Worm (Caenorhabditis elegans) whole organism, late embryonic: ENCODE measurements around the gene C26B2.2.

Experiments
- C08G9.2 ChIP-seq: sonication (generic microtip); optimal IDR thresholded peaks from 2 replicates; lab custom pipeline; 2016; ENCODE audit warnings: mild to moderate bottlenecking, missing genetic modification characterization, moderate library complexity, missing compliant biosample characterization
- F13H6.1 ChIP-seq: sonication (generic microtip); optimal IDR thresholded peaks from 2 replicates; lab custom pipeline; 2016; ENCODE audit warnings: missing genetic modification characterization, missing compliant biosample characterization
- T23F11.4 ChIP-seq: fragments of 200-800 bp; sonication (Bioruptor generic); optimal IDR thresholded peaks from 2 replicates; lab custom pipeline; 2018; ENCODE audit warnings: mild to moderate bottlenecking, missing genetic modification characterization, missing compliant biosample characterization
- ama-1 ChIP-seq: fragments of 150-350 bp; optimal IDR thresholded peaks from 2 replicates; lab custom pipeline; 2014
- ceh-18 ChIP-seq: sonication (generic microtip); optimal IDR thresholded peaks from 2 replicates; lab custom pipeline; 2016; ENCODE audit warnings: missing genetic modification characterization, missing compliant biosample characterization
- ceh-19 ChIP-seq: fragments of 200-800 bp; sonication (Bioruptor generic); optimal IDR thresholded peaks from 2 replicates; lab custom pipeline; 2018; ENCODE audit warnings: mild to moderate bottlenecking, missing genetic modification characterization, missing compliant biosample characterization
- ceh-2 ChIP-seq: sonication (generic microtip); optimal IDR thresholded peaks from 2 replicates; lab custom pipeline; 2016; ENCODE audit warnings: missing genotype, missing genetic modification characterization, missing compliant biosample characterization
- ceh-22 ChIP-seq: sonication (generic microtip); optimal IDR thresholded peaks from 2 replicates; lab custom pipeline; 2017; ENCODE audit warnings: missing biosample characterization, missing genetic modification characterization
- ceh-31 ChIP-seq: sonication (generic microtip); optimal IDR thresholded peaks from 2 replicates; lab custom pipeline; 2016; ENCODE audit warnings: missing genetic modification characterization, missing compliant biosample characterization
- ceh-34 ChIP-seq: sonication (generic microtip); optimal IDR thresholded peaks from 2 replicates; lab custom pipeline; 2016; ENCODE audit warnings: mild to moderate bottlenecking, missing genetic modification characterization, missing compliant biosample characterization
- ceh-9 ChIP-seq: sonication (generic microtip); optimal IDR thresholded peaks from 2 replicates; lab custom pipeline; 2016; ENCODE audit warnings: mild to moderate bottlenecking, missing genetic modification characterization, inconsistent platforms, missing compliant biosample characterization
- dmd-4 ChIP-seq: sonication (generic microtip); optimal IDR thresholded peaks from 2 replicates; lab custom pipeline; 2016; ENCODE audit warnings: borderline replicate concordance, missing genetic modification characterization, missing compliant biosample characterization
- dve-1 ChIP-seq: sonication (generic microtip); optimal IDR thresholded peaks from 2 replicates; lab custom pipeline; 2017; ENCODE audit warnings: antibody characterized with exemption, mild to moderate bottlenecking, missing genetic modification characterization, missing compliant biosample characterization
- ets-4 ChIP-seq: sonication (generic microtip); optimal IDR thresholded peaks from 2 replicates; lab custom pipeline; 2016; ENCODE audit warnings: missing genetic modification characterization, missing compliant biosample characterization
- hlh-13 ChIP-seq: fragments of 200-800 bp; sonication (Bioruptor generic); optimal IDR thresholded peaks from 2 replicates; lab custom pipeline; 2018; ENCODE audit warnings: mild to moderate bottlenecking, missing genetic modification characterization, missing compliant biosample characterization
- hlh-6 ChIP-seq: sonication (generic microtip); optimal IDR thresholded peaks from 2 replicates; lab custom pipeline; 2016; ENCODE audit warnings: missing genotype, missing genetic modification characterization, missing compliant biosample characterization
- hlh-8 ChIP-seq: sonication (generic microtip); optimal IDR thresholded peaks from 2 replicates; lab custom pipeline; 2016; ENCODE audit warnings: missing genotype, missing genetic modification characterization, missing compliant biosample characterization
- lim-6 ChIP-seq: sonication (generic microtip); optimal IDR thresholded peaks from 2 replicates; lab custom pipeline; 2016; ENCODE audit warnings: missing genetic modification characterization, missing compliant biosample characterization
- lin-11 ChIP-seq: fragments of 200-800 bp; sonication (Bioruptor generic); optimal IDR thresholded peaks from 2 replicates; lab custom pipeline; 2018; ENCODE audit warnings: mild to moderate bottlenecking, missing genetic modification characterization, missing compliant biosample characterization
- madf-2 ChIP-seq: sonication (generic microtip); optimal IDR thresholded peaks from 2 replicates; lab custom pipeline; 2017; ENCODE audit warnings: missing genetic modification characterization, missing compliant biosample characterization
- mec-3 ChIP-seq: sonication (generic microtip); optimal IDR thresholded peaks from 2 replicates; lab custom pipeline; 2016; ENCODE audit warnings: borderline replicate concordance, missing genetic modification characterization, missing compliant biosample characterization
- nfya-1 ChIP-seq: sonication (generic microtip); optimal IDR thresholded peaks from 2 replicates; lab custom pipeline; 2017; ENCODE audit warnings: missing genetic modification characterization, mild to moderate bottlenecking, missing compliant biosample characterization, antibody characterized with exemption, moderate library complexity
- nhr-11 ChIP-seq: fragments of 150-350 bp; optimal IDR thresholded peaks from 2 replicates; lab custom pipeline; 2014; ENCODE audit warnings: missing biosample characterization, missing genetic modification characterization
- odd-2 ChIP-seq: sonication (generic microtip); optimal IDR thresholded peaks from 2 replicates; lab custom pipeline; 2017; ENCODE audit warnings: antibody characterized with exemption, mild to moderate bottlenecking, missing genetic modification characterization, missing compliant biosample characterization
- pat-9 ChIP-seq: fragments of 200-800 bp; sonication (Bioruptor generic); optimal IDR thresholded peaks from 2 replicates; lab custom pipeline; 2018; ENCODE audit warnings: mild to moderate bottlenecking, missing genetic modification characterization, moderate library complexity, missing compliant biosample characterization
- pha-4 ChIP-seq: fragments of 150-350 bp; optimal IDR thresholded peaks from 2 replicates; lab custom pipeline; 2018; ENCODE audit warnings: missing biosample characterization, missing genetic modification reagents, missing genetic modification characterization
- pqm-1 ChIP-seq: sonication (generic microtip); optimal IDR thresholded peaks from 2 replicates; lab custom pipeline; 2016; ENCODE audit warnings: missing genetic modification characterization, missing compliant biosample characterization
- ref-2 ChIP-seq: sonication (generic microtip); optimal IDR thresholded peaks from 2 replicates; lab custom pipeline; 2016; ENCODE audit warnings: missing genetic modification characterization, missing compliant biosample characterization
- tbx-2 ChIP-seq: sonication (generic microtip); optimal IDR thresholded peaks from 2 replicates; lab custom pipeline; 2016; ENCODE audit warnings: missing genetic modification characterization, missing compliant biosample characterization
- tbx-7 ChIP-seq: sonication (generic microtip); optimal IDR thresholded peaks from 2 replicates; lab custom pipeline; 2016; ENCODE audit warnings: missing genotype, missing genetic modification characterization, missing compliant biosample characterization
- unc-3 ChIP-seq, 2 experiments: fragments of 200-800 bp in 1 of 2; sonication (Bioruptor generic) in 1 of 2; sonication (generic microtip) in 1 of 2; conservative IDR thresholded peaks in 1 of 2; optimal IDR thresholded peaks in 1 of 2; 2 replicates each; pipeline versions ENCODE4 v1.3.6 to Lab custom; 2016 to 2022; ENCODE audit warnings: missing compliant biosample characterization in 2 of 2, missing genetic modification characterization in 2 of 2, missing genetic modification reagents in 1 of 2
- unc-42 ChIP-seq: sonication (generic microtip); optimal IDR thresholded peaks from 2 replicates; lab custom pipeline; 2016; ENCODE audit warnings: missing genotype, missing genetic modification characterization, missing compliant biosample characterization
- unc-86 ChIP-seq: sonication (generic microtip); optimal IDR thresholded peaks from 2 replicates; lab custom pipeline; 2016; ENCODE audit warnings: missing genetic modification characterization, missing compliant biosample characterization
- ztf-16 ChIP-seq: sonication (generic microtip); optimal IDR thresholded peaks from 2 replicates; lab custom pipeline; 2017; ENCODE audit warnings: missing genetic modification characterization, missing compliant biosample characterization

C26B2.2 gene

DNA sequence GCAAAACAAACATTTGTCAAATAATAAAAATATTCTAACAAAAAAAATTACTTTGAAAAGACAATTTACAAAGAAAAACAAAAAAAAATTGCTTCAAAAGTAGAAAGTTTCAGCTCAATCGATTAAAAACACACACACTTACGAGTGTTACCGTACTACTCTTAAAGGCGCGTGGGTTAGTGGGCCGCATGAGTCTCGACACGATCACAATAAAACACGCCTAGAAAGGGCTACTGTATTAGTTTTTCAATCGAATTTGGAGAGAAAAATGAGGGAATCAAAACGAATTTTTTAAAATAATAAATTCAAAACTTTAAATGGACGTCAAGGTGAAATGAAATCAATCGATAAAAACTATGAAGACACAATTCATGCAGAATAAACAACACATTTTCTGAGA, 11.4 kb downstream of the C26B2.2 start:
- TF ChIP-seq unc-86 (no peak), ceh-19 (GFP tag; lab: Kevin White, UChicago) (no peak), ceh-9 (tag; lab: Kevin White, UChicago) (no peak), tbx-2 (no peak), C08G9.2 (no peak), pat-9 (no peak), T23F11.4 (GFP tag; lab: Kevin White, UChicago) (no peak), odd-2 (tag; lab: Kevin White, UChicago) (no peak), ama-1 (lab: Kevin White, UChicago) (no peak), ceh-22 (tag; lab: Kevin White, UChicago) (no peak), dve-1 (tag; lab: Kevin White, UChicago) (no peak), hlh-8 (tag; lab: Kevin White, UChicago) (no peak), madf-2 (tag; lab: Kevin White, UChicago) (no peak), unc-42 (tag; lab: Kevin White, UChicago) (no peak), ceh-2 (tag; lab: Kevin White, UChicago) (no peak), hlh-6 (tag; lab: Kevin White, UChicago) (no peak), lin-11 (tag; lab: Kevin White, UChicago) (no peak)

DNA sequence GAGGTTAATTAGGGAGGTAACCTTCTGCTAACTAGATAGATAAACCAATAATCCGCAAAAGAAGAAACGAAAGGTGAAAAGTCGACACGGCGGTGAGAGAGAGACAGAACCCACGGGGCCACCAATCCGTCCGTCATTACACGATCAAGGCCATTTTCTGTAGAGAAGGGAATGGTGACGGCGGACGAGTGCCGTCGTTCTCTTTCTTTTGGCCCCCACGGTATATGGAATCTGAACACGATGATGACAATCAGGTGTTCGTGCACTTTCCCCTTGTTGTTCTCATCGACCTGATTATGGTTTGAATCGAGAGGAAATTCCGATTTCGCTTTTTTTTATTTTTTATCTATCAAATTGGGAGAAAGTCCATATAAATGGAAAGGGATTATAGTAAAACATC, 12.5 kb downstream of the C26B2.2 start:
- TF ChIP-seq nhr-11 (tag; lab: Kevin White, UChicago): no peak
- TF ChIP-seq lim-6 (tag; lab: Kevin White, UChicago): no peak
- no peak for TF ChIP-seq ama-1 (lab: Kevin White, UChicago)
- no peak for TF ChIP-seq hlh-8 (tag; lab: Kevin White, UChicago)
- no peak for TF ChIP-seq ztf-16
- TF ChIP-seq ets-4 (tag; lab: Kevin White, UChicago): no peak
- no peak for TF ChIP-seq dmd-4 (tag; lab: Kevin White, UChicago)
- TF ChIP-seq pha-4 (tag; lab: Kevin White, UChicago): no peak
- no peak for TF ChIP-seq ceh-19 (GFP tag; lab: Kevin White, UChicago)
- no peak for TF ChIP-seq T23F11.4 (GFP tag; lab: Kevin White, UChicago)
- no peak for TF ChIP-seq ceh-31 (tag; lab: Kevin White, UChicago)
- no peak for TF ChIP-seq pqm-1 (tag; lab: Kevin White, UChicago)
- no peak for TF ChIP-seq mec-3 (tag; lab: Kevin White, UChicago)

DNA sequence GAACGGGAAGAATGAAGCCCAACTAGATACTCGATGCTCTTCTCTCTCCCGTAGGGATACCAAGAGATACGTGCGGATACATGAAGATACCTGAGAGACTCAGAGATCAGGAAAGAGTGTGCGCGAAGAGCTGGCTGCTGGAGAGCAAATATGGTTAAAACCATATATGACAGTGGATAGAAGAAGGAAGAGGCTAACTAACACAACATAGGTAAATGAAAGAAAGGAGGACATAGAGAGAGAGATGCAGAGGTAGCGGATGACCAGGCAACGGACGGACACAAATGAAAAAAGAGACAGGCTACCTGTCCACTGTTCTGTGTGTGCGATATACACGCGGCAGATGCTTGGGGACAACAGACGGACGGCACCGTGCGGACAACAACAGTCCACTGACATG, 13.8 kb downstream of the C26B2.2 start:
- no peak for TF ChIP-seq pat-9
- TF ChIP-seq tbx-7 (tag; lab: Kevin White, UChicago): no peak
- peak; percentile 20 for TF ChIP-seq nfya-1 (tag; lab: Kevin White, UChicago)
- peak; percentile 62 for TF ChIP-seq ceh-34 (tag; lab: Kevin White, UChicago)
- peak; percentile 23 for TF ChIP-seq ceh-31 (tag; lab: Kevin White, UChicago)
- TF ChIP-seq pha-4 (tag; lab: Kevin White, UChicago): no peak

DNA sequence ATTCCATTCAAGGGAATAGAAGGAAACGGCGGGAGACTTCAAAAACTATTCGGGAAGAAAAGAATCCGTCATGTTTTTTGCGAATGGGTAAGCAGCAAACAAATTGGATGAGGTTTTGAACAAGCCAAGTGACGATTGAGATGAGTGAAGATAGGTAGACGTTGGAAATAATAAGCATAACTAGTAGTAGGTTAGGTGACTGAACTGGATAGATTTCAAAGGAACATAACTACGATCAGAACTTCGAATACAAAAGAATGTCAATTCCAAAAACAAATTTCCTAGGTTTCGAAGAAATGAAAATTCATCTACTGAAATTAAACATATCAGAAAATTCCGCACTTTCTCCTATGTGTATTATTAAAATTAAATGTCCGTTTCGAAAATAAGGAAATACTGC, 14.4 kb downstream of the C26B2.2 start:
- TF ChIP-seq hlh-6 (tag; lab: Kevin White, UChicago) (no peak), lim-6 (tag; lab: Kevin White, UChicago) (no peak), ceh-18 (no peak), hlh-13 (GFP tag; lab: Kevin White, UChicago) (no peak)

DNA sequence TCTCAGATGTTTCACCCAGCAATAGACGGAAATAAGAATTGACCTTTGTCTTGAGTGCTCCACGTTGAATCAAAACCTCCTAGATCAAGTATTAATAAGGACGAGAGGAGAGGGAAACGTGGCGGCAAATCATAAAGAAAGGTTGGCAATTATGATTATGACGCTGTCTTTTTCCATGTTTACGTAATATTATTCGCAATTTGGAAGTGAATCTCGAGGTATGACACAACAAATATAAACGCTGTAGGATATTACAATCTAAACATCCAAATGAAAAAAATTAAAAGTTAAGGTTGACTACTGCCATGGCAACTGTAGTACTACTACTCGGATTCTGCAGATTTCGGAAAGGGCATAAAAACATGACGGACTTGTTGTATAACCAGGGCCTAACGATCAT, 15.8 kb downstream of the C26B2.2 start:
- TF ChIP-seq F13H6.1 (tag; lab: Kevin White, UChicago) (no peak), ref-2 (tag; lab: Kevin White, UChicago) (no peak), dve-1 (tag; lab: Kevin White, UChicago) (no peak), unc-3 (GFP tag; conservative IDR thresholded peaks at IDR 0.05; lab: Robert Waterston, UW) (no peak), unc-3 (tag; optimal IDR thresholded peaks at IDR 0.05; lab: Kevin White, UChicago) (no peak)
